In genomic region chrII:9126965-9127364, ce11 we compare ENCODE assay signal across 3 worm cellular contexts.
TF ChIP-seq lines count a peak whose summit lies in the region.

No protein-coding gene starts in this region.

TF ChIP-seq in whole organism, L2 larva, 48 proteins besides CTCF, POLR2A, EP300 and RAD21:
- no peak for TF ChIP-seq snpc-4 (tag; optimal IDR thresholded peaks at IDR 0.05; lab: Kevin White, UChicago)
- peak; percentile 96 for TF ChIP-seq fos-1 (tag; optimal IDR thresholded peaks at IDR 0.05; lab: Kevin White, UChicago)
- TF ChIP-seq blmp-1 (tag; optimal IDR thresholded peaks at IDR 0.05; lab: Kevin White, UChicago; ENCODE audit: insufficient read depth): peak; percentile 16
- TF ChIP-seq nhr-6 (tag; optimal IDR thresholded peaks at IDR 0.05; lab: Kevin White, UChicago): no peak
- TF ChIP-seq nhr-10 (tag; optimal IDR thresholded peaks at IDR 0.05; lab: Kevin White, UChicago): no peak
TF ChIP-seq in whole organism, L2 larva: peak in this region for 2.

TF ChIP-seq in whole organism, L3 larva, 47 proteins besides CTCF, POLR2A, EP300 and RAD21:
- TF ChIP-seq fos-1 (tag; optimal IDR thresholded peaks at IDR 0.05; lab: Kevin White, UChicago) (peak; percentile 98), R02D3.7 (tag; optimal IDR thresholded peaks at IDR 0.05; lab: Kevin White, UChicago) (no peak), hmg-11 (tag; optimal IDR thresholded peaks at IDR 0.05; lab: Kevin White, UChicago) (peak; percentile 36), nhr-23 (tag; optimal IDR thresholded peaks at IDR 0.05; lab: Kevin White, UChicago) (peak; percentile 32), jun-1 (tag; optimal IDR thresholded peaks at IDR 0.05; lab: Kevin White, UChicago) (no peak), mdl-1 (tag; optimal IDR thresholded peaks at IDR 0.05; lab: Kevin White, UChicago) (no peak), elt-3 (tag; optimal IDR thresholded peaks at IDR 0.05; lab: Kevin White, UChicago) (peak in 1 of 3 experiments; percentile 3), elt-2 (tag; optimal IDR thresholded peaks at IDR 0.05; lab: Kevin White, UChicago) (peak; percentile 1), daf-12 (tag; optimal IDR thresholded peaks at IDR 0.05; lab: Kevin White, UChicago) (no peak), ceh-16 (tag; optimal IDR thresholded peaks at IDR 0.05; lab: Kevin White, UChicago) (no peak), ztf-4 (tag; optimal IDR thresholded peaks at IDR 0.05; lab: Kevin White, UChicago) (no peak), unc-62 (GFP tag; optimal IDR thresholded peaks at IDR 0.05; lab: Kevin White, UChicago) (no peak), lin-39 (tag; optimal IDR thresholded peaks at IDR 0.05; lab: Kevin White, UChicago) (no peak), pha-4 (tag; optimal IDR thresholded peaks at IDR 0.05; lab: Kevin White, UChicago) (peak; percentile 78), mml-1 (tag; optimal IDR thresholded peaks at IDR 0.05; lab: Kevin White, UChicago) (no peak), ceh-82 (tag; optimal IDR thresholded peaks at IDR 0.05; lab: Kevin White, UChicago) (no peak), ama-1 (optimal IDR thresholded peaks at IDR 0.05; lab: Kevin White, UChicago) (no peak), ztf-11 (tag; optimal IDR thresholded peaks at IDR 0.05; lab: Kevin White, UChicago) (no peak), nhr-25 (tag; optimal IDR thresholded peaks at IDR 0.05; lab: Kevin White, UChicago) (peak; percentile 6), pqm-1 (tag; optimal IDR thresholded peaks at IDR 0.05; lab: Kevin White, UChicago) (no peak), ceh-9 (tag; optimal IDR thresholded peaks at IDR 0.05; lab: Kevin White, UChicago) (no peak), egl-27 (tag; optimal IDR thresholded peaks at IDR 0.05; lab: Kevin White, UChicago) (no peak)

TF ChIP-seq in whole organism, L4 larva, 104 proteins besides CTCF, POLR2A, EP300 and RAD21:
- TF ChIP-seq F44E2.7 (GFP tag; IDR thresholded peaks at IDR 0.05; lab: Robert Waterston, UW) (no peak), aly-2 (tag; optimal IDR thresholded peaks at IDR 0.05; lab: Kevin White, UChicago) (no peak), daf-16 (GFP tag; optimal IDR thresholded peaks at IDR 0.05; lab: Kevin White, UChicago) (no peak), daf-16 (tag; optimal IDR thresholded peaks at IDR 0.05; lab: Kevin White, UChicago) (peak; percentile 19), jun-1 (tag; optimal IDR thresholded peaks at IDR 0.05; lab: Kevin White, UChicago) (no peak), zfp-3 (GFP tag; conservative IDR thresholded peaks at IDR 0.05; lab: Robert Waterston, UW) (no peak), T26A8.4 (GFP tag; IDR thresholded peaks at IDR 0.05; lab: Robert Waterston, UW) (no peak), lin-13 (GFP tag; optimal IDR thresholded peaks at IDR 0.05; lab: Kevin White, UChicago) (no peak), mdl-1 (tag; optimal IDR thresholded peaks at IDR 0.05; lab: Kevin White, UChicago) (peak in 1 of 2 experiments; percentile 37), nhr-28 (tag; optimal IDR thresholded peaks at IDR 0.05; lab: Kevin White, UChicago) (peak; percentile 25), Y5F2A.4 (GFP tag; optimal IDR thresholded peaks at IDR 0.05; lab: Kevin White, UChicago) (no peak), lsy-2 (tag; optimal IDR thresholded peaks at IDR 0.05; lab: Kevin White, UChicago) (peak in 1 of 2 experiments; percentile 24), daf-8 (GFP tag; IDR thresholded peaks at IDR 0.05; lab: Robert Waterston, UW) (no peak), sdz-12 (GFP tag; optimal IDR thresholded peaks at IDR 0.05; lab: Kevin White, UChicago) (no peak), mep-1 (tag; optimal IDR thresholded peaks at IDR 0.05; lab: Kevin White, UChicago) (peak; percentile 47), ztf-11 (tag; optimal IDR thresholded peaks at IDR 0.05; lab: Kevin White, UChicago) (no peak), arid-1 (GFP tag; conservative IDR thresholded peaks at IDR 0.05; lab: Robert Waterston, UW) (0 out of 2 replicates have a peak, but pooled peaks have one; percentile 35), hlh-30 (tag; optimal IDR thresholded peaks at IDR 0.05; lab: Kevin White, UChicago; ENCODE audit: insufficient read depth) (peak; percentile 50), pha-4 (GFP tag; IDR thresholded peaks at IDR 0.05; lab: Robert Waterston, UW) (no peak), pha-4 (tag; optimal IDR thresholded peaks at IDR 0.05; lab: Kevin White, UChicago) (peak; percentile 95), F26F4.8 (GFP tag; conservative IDR thresholded peaks at IDR 0.05; lab: Robert Waterston, UW) (no peak), zip-11 (GFP tag; IDR thresholded peaks at IDR 0.05; lab: Robert Waterston, UW) (no peak), hmg-1.1 (GFP tag; IDR thresholded peaks at IDR 0.05; lab: Robert Waterston, UW) (0 out of 2 replicates have a peak, but pooled peaks have one; percentile 10), aha-1 (tag; lab: Kevin White, UChicago) (no peak), nhr-6 (tag; optimal IDR thresholded peaks at IDR 0.05; lab: Kevin White, UChicago) (peak; percentile 87), madf-9 (GFP tag; conservative IDR thresholded peaks at IDR 0.05; lab: Robert Waterston, UW) (no peak), ama-1 (optimal IDR thresholded peaks at IDR 0.05; lab: Kevin White, UChicago) (peak; percentile 27), spr-1 (tag; optimal IDR thresholded peaks at IDR 0.05; lab: Kevin White, UChicago) (no peak), unc-62 (GFP tag; optimal IDR thresholded peaks at IDR 0.05 in 1 of 2; lab: Kevin White, UChicago) (no peak), unc-62 (tag; optimal IDR thresholded peaks at IDR 0.05; lab: Kevin White, UChicago) (no peak), ctbp-1 (GFP tag; IDR thresholded peaks at IDR 0.05; lab: Robert Waterston, UW) (no peak), hlh-11 (tag; optimal IDR thresholded peaks at IDR 0.05; lab: Kevin White, UChicago) (peak; percentile 71), F37D6.2 (tag; optimal IDR thresholded peaks at IDR 0.05; lab: Kevin White, UChicago) (no peak), tag-97 (GFP tag; IDR thresholded peaks at IDR 0.05; lab: Robert Waterston, UW) (no peak), nhr-42 (GFP tag; IDR thresholded peaks at IDR 0.05; lab: Robert Waterston, UW) (0 out of 2 replicates have a peak, but pooled peaks have one; percentile 30), gei-8 (GFP tag; optimal IDR thresholded peaks at IDR 0.05; lab: Kevin White, UChicago) (no peak), dve-1 (tag; optimal IDR thresholded peaks at IDR 0.05; lab: Kevin White, UChicago; ENCODE audit: insufficient read depth) (peak; percentile 65), nhr-11 (tag; optimal IDR thresholded peaks at IDR 0.05; lab: Kevin White, UChicago) (no peak), ZK337.2 (GFP tag; IDR thresholded peaks at IDR 0.05; lab: Robert Waterston, UW) (no peak), tra-1 (GFP tag; IDR thresholded peaks at IDR 0.05; lab: Robert Waterston, UW) (no peak), unc-130 (GFP tag; optimal IDR thresholded peaks at IDR 0.05; lab: Kevin White, UChicago) (no peak), mes-2 (tag; optimal IDR thresholded peaks at IDR 0.05; lab: Kevin White, UChicago; ENCODE audit: poor library complexity, severe bottlenecking) (peak; percentile 52)

Comparison
In these comparisons a context has a peak if more than half of its experiments do, and no peak if none do; other contexts are left out.
1. Of the 23 proteins assayed by ChIP-seq in both whole organism, L4 larva and whole organism, L2 larva: peak only in whole organism, L4 larva: ama-1 and nhr-6; only in whole organism, L2 larva: fos-1; in both: none; in neither: 18; mixed calls (peak in some experiments, not most) for 2.